Worm (Caenorhabditis elegans) whole organism, late embryonic: ENCODE results near the gene R52.6.

Source experiments
- C08G9.2 ChIP-seq: sonication (generic microtip); optimal IDR thresholded peaks from 2 replicates; lab custom pipeline; 2016; ENCODE audit warnings: mild to moderate bottlenecking, missing genetic modification characterization, moderate library complexity, missing compliant biosample characterization
- K09A11.1 ChIP-seq: sonication (generic microtip); optimal IDR thresholded peaks from 2 replicates; lab custom pipeline; 2017; ENCODE audit warnings: antibody characterized with exemption, mild to moderate bottlenecking, missing genetic modification characterization, missing compliant biosample characterization; ENCODE audit not compliant: insufficient read depth
- T23F11.4 ChIP-seq: fragments of 200-800 bp; sonication (Bioruptor generic); optimal IDR thresholded peaks from 2 replicates; lab custom pipeline; 2018; ENCODE audit warnings: mild to moderate bottlenecking, missing genetic modification characterization, missing compliant biosample characterization
- ceh-18 ChIP-seq: sonication (generic microtip); optimal IDR thresholded peaks from 2 replicates; lab custom pipeline; 2016; ENCODE audit warnings: missing genetic modification characterization, missing compliant biosample characterization
- ceh-19 ChIP-seq: fragments of 200-800 bp; sonication (Bioruptor generic); optimal IDR thresholded peaks from 2 replicates; lab custom pipeline; 2018; ENCODE audit warnings: mild to moderate bottlenecking, missing genetic modification characterization, missing compliant biosample characterization
- ceh-2 ChIP-seq: sonication (generic microtip); optimal IDR thresholded peaks from 2 replicates; lab custom pipeline; 2016; ENCODE audit warnings: missing genotype, missing genetic modification characterization, missing compliant biosample characterization
- ceh-22 ChIP-seq: sonication (generic microtip); optimal IDR thresholded peaks from 2 replicates; lab custom pipeline; 2017; ENCODE audit warnings: missing biosample characterization, missing genetic modification characterization
- ceh-30 ChIP-seq: fragments of 150-350 bp; optimal IDR thresholded peaks from 2 replicates; lab custom pipeline; 2014; ENCODE audit warnings: missing biosample characterization, missing genetic modification characterization
- ceh-31 ChIP-seq: sonication (generic microtip); optimal IDR thresholded peaks from 2 replicates; lab custom pipeline; 2016; ENCODE audit warnings: missing genetic modification characterization, missing compliant biosample characterization
- ceh-45 ChIP-seq: fragments of 200-800 bp; sonication (Bioruptor generic); IDR thresholded peaks from 2 replicates; pipeline ENCODE4 v1.3.6; 2022; ENCODE audit warnings: missing genetic modification reagents, missing genetic modification characterization, missing compliant biosample characterization
- che-1 ChIP-seq: sonication (generic microtip); optimal IDR thresholded peaks from 2 replicates; lab custom pipeline; 2016; ENCODE audit warnings: mild to moderate bottlenecking, missing genetic modification characterization, missing compliant biosample characterization
- dmd-4 ChIP-seq: sonication (generic microtip); optimal IDR thresholded peaks from 2 replicates; lab custom pipeline; 2016; ENCODE audit warnings: borderline replicate concordance, missing genetic modification characterization, missing compliant biosample characterization
- dve-1 ChIP-seq: sonication (generic microtip); optimal IDR thresholded peaks from 2 replicates; lab custom pipeline; 2017; ENCODE audit warnings: antibody characterized with exemption, mild to moderate bottlenecking, missing genetic modification characterization, missing compliant biosample characterization
- elt-2 ChIP-seq: sonication (generic microtip); optimal IDR thresholded peaks from 2 replicates; lab custom pipeline; 2016; ENCODE audit warnings: missing genetic modification reagents, missing genetic modification characterization, missing compliant biosample characterization
- ets-4 ChIP-seq: sonication (generic microtip); optimal IDR thresholded peaks from 2 replicates; lab custom pipeline; 2016; ENCODE audit warnings: missing genetic modification characterization, missing compliant biosample characterization
- fax-1 ChIP-seq: sonication (generic microtip); optimal IDR thresholded peaks from 2 replicates; lab custom pipeline; 2016; ENCODE audit warnings: missing genotype, missing genetic modification characterization, missing compliant biosample characterization
- fkh-10 ChIP-seq: fragments of 150-350 bp; optimal IDR thresholded peaks from 2 replicates; lab custom pipeline; 2014; ENCODE audit warnings: missing biosample characterization, missing genetic modification reagents, missing genetic modification characterization
- fkh-6 ChIP-seq: sonication (generic microtip); optimal IDR thresholded peaks from 2 replicates; lab custom pipeline; 2016; ENCODE audit warnings: missing genetic modification characterization, missing compliant biosample characterization
- hlh-13 ChIP-seq: fragments of 200-800 bp; sonication (Bioruptor generic); optimal IDR thresholded peaks from 2 replicates; lab custom pipeline; 2018; ENCODE audit warnings: mild to moderate bottlenecking, missing genetic modification characterization, missing compliant biosample characterization
- hlh-15 ChIP-seq: sonication (generic microtip); optimal IDR thresholded peaks from 2 replicates; lab custom pipeline; 2016; ENCODE audit warnings: missing genetic modification characterization, missing compliant biosample characterization
- hlh-8 ChIP-seq: sonication (generic microtip); optimal IDR thresholded peaks from 2 replicates; lab custom pipeline; 2016; ENCODE audit warnings: missing genotype, missing genetic modification characterization, missing compliant biosample characterization
- lin-11 ChIP-seq: fragments of 200-800 bp; sonication (Bioruptor generic); optimal IDR thresholded peaks from 2 replicates; lab custom pipeline; 2018; ENCODE audit warnings: mild to moderate bottlenecking, missing genetic modification characterization, missing compliant biosample characterization
- madf-2 ChIP-seq: sonication (generic microtip); optimal IDR thresholded peaks from 2 replicates; lab custom pipeline; 2017; ENCODE audit warnings: missing genetic modification characterization, missing compliant biosample characterization
- mec-3 ChIP-seq: sonication (generic microtip); optimal IDR thresholded peaks from 2 replicates; lab custom pipeline; 2016; ENCODE audit warnings: borderline replicate concordance, missing genetic modification characterization, missing compliant biosample characterization
- nfya-1 ChIP-seq: sonication (generic microtip); optimal IDR thresholded peaks from 2 replicates; lab custom pipeline; 2017; ENCODE audit warnings: missing genetic modification characterization, mild to moderate bottlenecking, missing compliant biosample characterization, antibody characterized with exemption, moderate library complexity
- nhr-11 ChIP-seq: fragments of 150-350 bp; optimal IDR thresholded peaks from 2 replicates; lab custom pipeline; 2014; ENCODE audit warnings: missing biosample characterization, missing genetic modification characterization
- nhr-232 ChIP-seq: sonication (generic microtip); optimal IDR thresholded peaks from 2 replicates; lab custom pipeline; 2016; ENCODE audit warnings: missing genetic modification characterization, missing compliant biosample characterization
- odd-2 ChIP-seq: sonication (generic microtip); optimal IDR thresholded peaks from 2 replicates; lab custom pipeline; 2017; ENCODE audit warnings: antibody characterized with exemption, mild to moderate bottlenecking, missing genetic modification characterization, missing compliant biosample characterization
- pag-3 ChIP-seq: sonication (generic microtip); optimal IDR thresholded peaks from 2 replicates; lab custom pipeline; 2016; ENCODE audit warnings: missing compliant biosample characterization, missing genetic modification characterization, borderline replicate concordance
- pax-1 ChIP-seq: fragments of 150-350 bp; optimal IDR thresholded peaks from 2 replicates; lab custom pipeline; 2014; ENCODE audit warnings: missing biosample characterization, missing genetic modification characterization
- pqm-1 ChIP-seq: sonication (generic microtip); optimal IDR thresholded peaks from 2 replicates; lab custom pipeline; 2016; ENCODE audit warnings: missing genetic modification characterization, missing compliant biosample characterization
- pros-1 ChIP-seq: fragments of 150-350 bp; optimal IDR thresholded peaks from 2 replicates; lab custom pipeline; 2014; ENCODE audit warnings: missing biosample characterization, missing genetic modification reagents, missing genetic modification characterization
- rnt-1 ChIP-seq: sonication (generic microtip); optimal IDR thresholded peaks from 2 replicates; lab custom pipeline; 2016; ENCODE audit warnings: missing genetic modification characterization, missing compliant biosample characterization
- sdc-2 ChIP-seq: sonication (generic microtip); optimal IDR thresholded peaks from 2 replicates; lab custom pipeline; 2016; ENCODE audit warnings: missing genotype, missing genetic modification characterization, missing compliant biosample characterization
- sox-4 ChIP-seq: sonication (generic microtip); optimal IDR thresholded peaks from 2 replicates; lab custom pipeline; 2017; ENCODE audit warnings: mild to moderate bottlenecking, missing genetic modification characterization, inconsistent platforms, missing compliant biosample characterization
- syd-9 ChIP-seq: sonication (generic microtip); optimal IDR thresholded peaks from 2 replicates; lab custom pipeline; 2016; ENCODE audit warnings: mild to moderate bottlenecking, missing genetic modification characterization, moderate library complexity, missing compliant biosample characterization
- tbx-7 ChIP-seq: sonication (generic microtip); optimal IDR thresholded peaks from 2 replicates; lab custom pipeline; 2016; ENCODE audit warnings: missing genotype, missing genetic modification characterization, missing compliant biosample characterization
- unc-3 ChIP-seq, 2 experiments: fragments of 200-800 bp in 1 of 2; sonication (Bioruptor generic) in 1 of 2; sonication (generic microtip) in 1 of 2; conservative IDR thresholded peaks in 1 of 2; optimal IDR thresholded peaks in 1 of 2; 2 replicates each; pipeline versions ENCODE4 v1.3.6 to Lab custom; 2016 to 2022; ENCODE audit warnings: missing compliant biosample characterization in 2 of 2, missing genetic modification characterization in 2 of 2, missing genetic modification reagents in 1 of 2
- unc-42 ChIP-seq: sonication (generic microtip); optimal IDR thresholded peaks from 2 replicates; lab custom pipeline; 2016; ENCODE audit warnings: missing genotype, missing genetic modification characterization, missing compliant biosample characterization

The R52.6 gene

DNA sequence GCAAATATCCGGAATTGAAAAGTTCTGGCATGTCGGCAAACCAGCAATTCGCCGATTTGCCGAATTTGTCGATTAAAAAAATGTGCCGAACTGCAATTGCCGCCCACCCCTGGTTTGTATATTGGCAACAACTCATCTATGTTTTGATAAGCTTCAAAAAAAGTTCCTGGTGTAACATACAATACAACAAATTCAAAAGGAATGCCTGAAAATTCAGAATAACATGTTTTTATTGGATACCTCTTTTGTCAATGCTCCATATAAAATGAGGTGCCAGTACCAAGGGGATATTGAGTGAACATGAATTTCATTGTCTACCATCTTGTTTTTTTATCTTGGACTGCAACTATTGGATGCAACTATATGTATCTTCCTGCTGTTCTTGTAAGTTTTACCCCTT, 31.6 kb downstream of the R52.6 start, which contains the start of gene T16A1.4:
T16A1.4 (plus strand) TSS at position 301 of the 400 bp plus-strand sequence.
- no peak for TF ChIP-seq pqm-1
- no peak for TF ChIP-seq K09A11.1
- no peak for TF ChIP-seq nfya-1 (tag; lab: Kevin White, UChicago)
- TF ChIP-seq madf-2, result no peak
- TF ChIP-seq ceh-18 (tag; lab: Kevin White, UChicago), result no peak
- TF ChIP-seq hlh-15, result no peak
- no peak for TF ChIP-seq tbx-7 (tag; lab: Kevin White, UChicago)
- no peak for TF ChIP-seq fkh-10 (GFP tag; lab: Kevin White, UChicago)
- TF ChIP-seq pros-1 (tag; lab: Kevin White, UChicago), result no peak
- no peak for TF ChIP-seq syd-9 (tag; lab: Kevin White, UChicago)
- TF ChIP-seq ceh-19 (GFP tag; lab: Kevin White, UChicago), result no peak
- no peak for TF ChIP-seq hlh-13
- TF ChIP-seq unc-3 (GFP tag; conservative IDR thresholded peaks at IDR 0.05; lab: Robert Waterston, UW), result no peak
- TF ChIP-seq unc-3 (tag; optimal IDR thresholded peaks at IDR 0.05; lab: Kevin White, UChicago), result no peak
- no peak for TF ChIP-seq odd-2 (tag; lab: Kevin White, UChicago)
- TF ChIP-seq unc-42 (tag; lab: Kevin White, UChicago), result no peak
- TF ChIP-seq rnt-1 (tag; lab: Kevin White, UChicago), result no peak
- TF ChIP-seq T23F11.4 (GFP tag; lab: Kevin White, UChicago), result no peak
- TF ChIP-seq mec-3 (tag; lab: Kevin White, UChicago), result no peak
- no peak for TF ChIP-seq ceh-2
- no peak for TF ChIP-seq C08G9.2

DNA sequence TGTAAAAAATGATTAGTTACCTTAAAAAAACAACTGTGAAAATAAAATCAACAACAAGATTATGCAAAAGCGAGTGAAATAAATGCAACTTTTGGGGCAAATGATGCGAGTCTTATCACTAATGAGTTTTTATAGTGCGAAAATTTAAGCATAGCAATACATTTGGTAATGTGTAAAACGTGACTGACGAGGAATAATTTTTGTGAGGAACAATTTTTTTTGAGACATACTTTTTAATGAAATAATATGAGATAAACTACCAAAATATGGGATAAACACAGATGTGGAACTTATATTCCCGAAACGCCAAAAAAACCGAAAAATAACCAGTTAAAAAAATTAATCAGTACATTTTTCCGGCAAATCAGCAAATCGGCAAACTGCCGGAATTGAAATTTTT, 32.4 kb downstream of the R52.6 start, which contains the start of gene F07E5.9:
F07E5.9 (minus strand) TSS at position 101 of the 400 bp plus-strand sequence.
- TF ChIP-seq che-1 (tag; lab: Kevin White, UChicago) (no peak), pros-1 (tag; lab: Kevin White, UChicago) (no peak), pax-1 (no peak), dmd-4 (tag; lab: Kevin White, UChicago) (no peak), fkh-10 (GFP tag; lab: Kevin White, UChicago) (no peak), mec-3 (tag; lab: Kevin White, UChicago) (no peak), sox-4 (tag; lab: Kevin White, UChicago) (no peak), ets-4 (tag; lab: Kevin White, UChicago) (no peak), sdc-2 (tag; lab: Kevin White, UChicago) (no peak), syd-9 (tag; lab: Kevin White, UChicago) (no peak), elt-2 (tag; lab: Kevin White, UChicago) (no peak), pag-3 (tag; lab: Kevin White, UChicago) (no peak), ceh-22 (tag; lab: Kevin White, UChicago) (no peak), nhr-11 (tag; lab: Kevin White, UChicago) (no peak), ceh-31 (tag; lab: Kevin White, UChicago) (no peak)

DNA sequence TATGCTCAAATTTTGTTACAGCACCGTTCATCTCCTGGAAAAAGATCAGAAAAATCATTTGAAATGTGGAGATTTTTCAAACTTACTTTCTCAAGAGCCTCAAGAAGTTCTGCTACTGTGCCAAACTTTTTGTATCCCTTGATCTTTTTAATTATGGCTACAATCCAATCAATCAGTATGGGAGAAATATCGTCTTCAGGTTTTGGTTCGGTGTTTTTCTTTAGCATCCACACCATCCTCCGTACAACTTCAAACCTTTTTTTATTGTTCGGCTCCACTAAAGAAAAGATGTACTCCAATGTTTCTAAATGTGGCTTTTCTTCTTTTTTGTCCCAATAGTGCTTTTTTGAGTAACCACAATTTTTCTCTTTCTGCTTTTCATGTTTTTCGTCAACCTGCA, 36.4 kb downstream of the R52.6 start:
- TF ChIP-seq ceh-18 (tag; lab: Kevin White, UChicago), result no peak

DNA sequence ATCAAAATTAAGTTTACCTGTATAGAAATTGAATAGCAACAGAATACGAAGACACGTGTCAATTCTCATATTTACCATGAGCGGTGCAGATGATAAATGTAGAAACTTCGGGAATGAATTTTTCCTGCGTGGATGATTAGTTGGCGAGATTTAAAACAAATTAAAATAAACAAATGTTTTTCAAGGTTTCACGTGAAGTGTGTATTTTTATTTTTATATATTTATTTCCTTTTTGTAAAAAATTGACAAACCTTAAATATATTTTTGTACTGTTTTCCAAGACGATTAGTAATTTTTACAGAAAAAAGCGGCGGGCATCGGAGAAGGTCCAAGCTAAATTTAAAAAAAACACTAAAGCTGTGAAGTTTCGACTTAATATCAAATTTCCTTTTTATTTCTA, 37.3 kb downstream of the R52.6 start, which contains the start of gene F07E5.8:
F07E5.8 (minus strand) TSS at position 101 of the 400 bp plus-strand sequence.
- no peak for TF ChIP-seq hlh-8 (tag; lab: Kevin White, UChicago)
- TF ChIP-seq hlh-15, result no peak
- no peak for TF ChIP-seq ceh-45 (GFP tag; lab: Robert Waterston, UW)
- TF ChIP-seq ceh-30 (tag; lab: Kevin White, UChicago), result no peak
- TF ChIP-seq fkh-10 (GFP tag; lab: Kevin White, UChicago), result no peak
- TF ChIP-seq mec-3 (tag; lab: Kevin White, UChicago), result no peak
- no peak for TF ChIP-seq fax-1 (tag; lab: Kevin White, UChicago)
- no peak for TF ChIP-seq dve-1 (tag; lab: Kevin White, UChicago)
- TF ChIP-seq dmd-4 (tag; lab: Kevin White, UChicago), result no peak
- TF ChIP-seq lin-11 (tag; lab: Kevin White, UChicago), result no peak
- no peak for TF ChIP-seq nhr-232 (tag; lab: Kevin White, UChicago)
- TF ChIP-seq fkh-6, result no peak
- TF ChIP-seq T23F11.4 (GFP tag; lab: Kevin White, UChicago), result no peak
- TF ChIP-seq madf-2, result no peak
